Worm (Caenorhabditis elegans) whole organism, late embryonic: ENCODE data around the gene C17H12.5.

Experiments used
- C08G9.2 ChIP-seq: sonication (generic microtip); optimal IDR thresholded peaks from 2 replicates; lab custom pipeline; 2016; ENCODE audit warnings: mild to moderate bottlenecking, missing genetic modification characterization, moderate library complexity, missing compliant biosample characterization
- C38D4.7 ChIP-seq: fragments of 200-800 bp; sonication (Bioruptor generic); optimal IDR thresholded peaks from 2 replicates; lab custom pipeline; 2018; ENCODE audit warnings: mild to moderate bottlenecking, missing genetic modification characterization, moderate library complexity, missing compliant biosample characterization
- F13H6.1 ChIP-seq: sonication (generic microtip); optimal IDR thresholded peaks from 2 replicates; lab custom pipeline; 2016; ENCODE audit warnings: missing genetic modification characterization, missing compliant biosample characterization
- ama-1 ChIP-seq: fragments of 150-350 bp; optimal IDR thresholded peaks from 2 replicates; lab custom pipeline; 2014
- ceh-14 ChIP-seq: sonication (generic microtip); optimal IDR thresholded peaks from 2 replicates; lab custom pipeline; 2016; ENCODE audit warnings: missing genotype, missing genetic modification characterization, missing compliant biosample characterization
- ceh-18 ChIP-seq: sonication (generic microtip); optimal IDR thresholded peaks from 2 replicates; lab custom pipeline; 2016; ENCODE audit warnings: missing genetic modification characterization, missing compliant biosample characterization
- ceh-19 ChIP-seq: fragments of 200-800 bp; sonication (Bioruptor generic); optimal IDR thresholded peaks from 2 replicates; lab custom pipeline; 2018; ENCODE audit warnings: mild to moderate bottlenecking, missing genetic modification characterization, missing compliant biosample characterization
- ceh-2 ChIP-seq: sonication (generic microtip); optimal IDR thresholded peaks from 2 replicates; lab custom pipeline; 2016; ENCODE audit warnings: missing genotype, missing genetic modification characterization, missing compliant biosample characterization
- ceh-22 ChIP-seq: sonication (generic microtip); optimal IDR thresholded peaks from 2 replicates; lab custom pipeline; 2017; ENCODE audit warnings: missing biosample characterization, missing genetic modification characterization
- ceh-31 ChIP-seq: sonication (generic microtip); optimal IDR thresholded peaks from 2 replicates; lab custom pipeline; 2016; ENCODE audit warnings: missing genetic modification characterization, missing compliant biosample characterization
- ceh-34 ChIP-seq: sonication (generic microtip); optimal IDR thresholded peaks from 2 replicates; lab custom pipeline; 2016; ENCODE audit warnings: mild to moderate bottlenecking, missing genetic modification characterization, missing compliant biosample characterization
- ceh-48 ChIP-seq: sonication (generic microtip); optimal IDR thresholded peaks from 2 replicates; lab custom pipeline; 2016; ENCODE audit warnings: missing genetic modification characterization, inconsistent platforms, missing compliant biosample characterization
- ceh-6 ChIP-seq: fragments of 200-800 bp; sonication (Bioruptor generic); optimal IDR thresholded peaks from 2 replicates; lab custom pipeline; 2018; ENCODE audit warnings: mild to moderate bottlenecking, missing genetic modification characterization, missing compliant biosample characterization
- ceh-9 ChIP-seq: sonication (generic microtip); optimal IDR thresholded peaks from 2 replicates; lab custom pipeline; 2016; ENCODE audit warnings: mild to moderate bottlenecking, missing genetic modification characterization, inconsistent platforms, missing compliant biosample characterization
- che-1 ChIP-seq: sonication (generic microtip); optimal IDR thresholded peaks from 2 replicates; lab custom pipeline; 2016; ENCODE audit warnings: mild to moderate bottlenecking, missing genetic modification characterization, missing compliant biosample characterization
- dve-1 ChIP-seq: sonication (generic microtip); optimal IDR thresholded peaks from 2 replicates; lab custom pipeline; 2017; ENCODE audit warnings: antibody characterized with exemption, mild to moderate bottlenecking, missing genetic modification characterization, missing compliant biosample characterization
- elt-2 ChIP-seq: sonication (generic microtip); optimal IDR thresholded peaks from 2 replicates; lab custom pipeline; 2016; ENCODE audit warnings: missing genetic modification reagents, missing genetic modification characterization, missing compliant biosample characterization
- elt-4 ChIP-seq: sonication (generic microtip); optimal IDR thresholded peaks from 2 replicates; lab custom pipeline; 2016; ENCODE audit warnings: missing genetic modification characterization, missing compliant biosample characterization
- eyg-1 ChIP-seq: sonication (generic microtip); optimal IDR thresholded peaks from 2 replicates; lab custom pipeline; 2016; ENCODE audit warnings: missing genotype, missing genetic modification characterization, missing compliant biosample characterization
- fkh-10 ChIP-seq: fragments of 150-350 bp; optimal IDR thresholded peaks from 2 replicates; lab custom pipeline; 2014; ENCODE audit warnings: missing biosample characterization, missing genetic modification reagents, missing genetic modification characterization
- gmeb-2 ChIP-seq: sonication (generic microtip); optimal IDR thresholded peaks from 2 replicates; lab custom pipeline; 2016; ENCODE audit warnings: missing genetic modification characterization, inconsistent platforms, missing compliant biosample characterization
- hlh-13 ChIP-seq: fragments of 200-800 bp; sonication (Bioruptor generic); optimal IDR thresholded peaks from 2 replicates; lab custom pipeline; 2018; ENCODE audit warnings: mild to moderate bottlenecking, missing genetic modification characterization, missing compliant biosample characterization
- hlh-8 ChIP-seq: sonication (generic microtip); optimal IDR thresholded peaks from 2 replicates; lab custom pipeline; 2016; ENCODE audit warnings: missing genotype, missing genetic modification characterization, missing compliant biosample characterization
- lin-11 ChIP-seq: fragments of 200-800 bp; sonication (Bioruptor generic); optimal IDR thresholded peaks from 2 replicates; lab custom pipeline; 2018; ENCODE audit warnings: mild to moderate bottlenecking, missing genetic modification characterization, missing compliant biosample characterization
- nfya-1 ChIP-seq: sonication (generic microtip); optimal IDR thresholded peaks from 2 replicates; lab custom pipeline; 2017; ENCODE audit warnings: missing genetic modification characterization, mild to moderate bottlenecking, missing compliant biosample characterization, antibody characterized with exemption, moderate library complexity
- nhr-232 ChIP-seq: sonication (generic microtip); optimal IDR thresholded peaks from 2 replicates; lab custom pipeline; 2016; ENCODE audit warnings: missing genetic modification characterization, missing compliant biosample characterization
- pqm-1 ChIP-seq: sonication (generic microtip); optimal IDR thresholded peaks from 2 replicates; lab custom pipeline; 2016; ENCODE audit warnings: missing genetic modification characterization, missing compliant biosample characterization
- ref-2 ChIP-seq: sonication (generic microtip); optimal IDR thresholded peaks from 2 replicates; lab custom pipeline; 2016; ENCODE audit warnings: missing genetic modification characterization, missing compliant biosample characterization
- sdc-2 ChIP-seq: sonication (generic microtip); optimal IDR thresholded peaks from 2 replicates; lab custom pipeline; 2016; ENCODE audit warnings: missing genotype, missing genetic modification characterization, missing compliant biosample characterization
- sox-4 ChIP-seq: sonication (generic microtip); optimal IDR thresholded peaks from 2 replicates; lab custom pipeline; 2017; ENCODE audit warnings: mild to moderate bottlenecking, missing genetic modification characterization, inconsistent platforms, missing compliant biosample characterization
- syd-9 ChIP-seq: sonication (generic microtip); optimal IDR thresholded peaks from 2 replicates; lab custom pipeline; 2016; ENCODE audit warnings: mild to moderate bottlenecking, missing genetic modification characterization, moderate library complexity, missing compliant biosample characterization
- tbx-2 ChIP-seq: sonication (generic microtip); optimal IDR thresholded peaks from 2 replicates; lab custom pipeline; 2016; ENCODE audit warnings: missing genetic modification characterization, missing compliant biosample characterization
- tbx-7 ChIP-seq: sonication (generic microtip); optimal IDR thresholded peaks from 2 replicates; lab custom pipeline; 2016; ENCODE audit warnings: missing genotype, missing genetic modification characterization, missing compliant biosample characterization
- unc-3 ChIP-seq, 2 experiments: fragments of 200-800 bp in 1 of 2; sonication (Bioruptor generic) in 1 of 2; sonication (generic microtip) in 1 of 2; conservative IDR thresholded peaks in 1 of 2; optimal IDR thresholded peaks in 1 of 2; 2 replicates each; pipeline versions ENCODE4 v1.3.6 to Lab custom; 2016 to 2022; ENCODE audit warnings: missing compliant biosample characterization in 2 of 2, missing genetic modification characterization in 2 of 2, missing genetic modification reagents in 1 of 2
- unc-42 ChIP-seq: sonication (generic microtip); optimal IDR thresholded peaks from 2 replicates; lab custom pipeline; 2016; ENCODE audit warnings: missing genotype, missing genetic modification characterization, missing compliant biosample characterization
- unc-55 ChIP-seq: sonication (generic microtip); optimal IDR thresholded peaks from 2 replicates; lab custom pipeline; 2017; ENCODE audit warnings: missing biosample characterization, missing genetic modification reagents, missing genetic modification characterization
- unc-86 ChIP-seq: sonication (generic microtip); optimal IDR thresholded peaks from 2 replicates; lab custom pipeline; 2016; ENCODE audit warnings: missing genetic modification characterization, missing compliant biosample characterization
- ztf-16 ChIP-seq: sonication (generic microtip); optimal IDR thresholded peaks from 2 replicates; lab custom pipeline; 2017; ENCODE audit warnings: missing genetic modification characterization, missing compliant biosample characterization

C17H12.5 gene

ce11 chrIV:6821709-6822108 lies 4.3 kb upstream of the C17H12.5 start:
- TF ChIP-seq ceh-6 (GFP tag; lab: Kevin White, UChicago): no peak
- no peak for TF ChIP-seq ceh-9
- no peak for TF ChIP-seq che-1 (tag; lab: Kevin White, UChicago)
- no peak for TF ChIP-seq sox-4 (tag; lab: Kevin White, UChicago)
- no peak for TF ChIP-seq ceh-19 (GFP tag; lab: Kevin White, UChicago)
- no peak for TF ChIP-seq tbx-7
- TF ChIP-seq, all 69 proteins: peak for 0

DNA sequence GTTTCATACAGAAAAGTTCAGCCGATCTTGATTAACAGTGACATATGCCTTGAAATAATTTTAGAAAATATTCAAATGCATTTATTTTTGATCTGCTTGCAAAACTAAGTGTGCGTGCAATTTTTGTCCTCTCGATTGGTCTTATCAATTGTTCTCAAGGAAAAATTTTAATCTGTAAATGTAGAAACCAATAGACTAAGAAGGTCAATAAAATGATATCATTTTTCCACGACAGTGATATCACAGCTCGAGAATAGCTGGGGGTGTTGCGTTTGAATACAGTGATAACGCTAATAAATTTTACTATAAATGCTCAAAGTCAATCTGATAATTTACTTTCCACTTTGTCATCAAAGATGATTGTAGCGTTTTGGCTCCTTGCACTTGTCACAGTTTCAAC lies 915 bp upstream of the C17H12.5 start, which contains the start of gene C17H12.8:
TSS of gene C17H12.8 (plus strand) at position 335 of the 400 bp plus-strand sequence.
- TF ChIP-seq C38D4.7 (GFP tag; lab: Kevin White, UChicago): no peak
- no peak for TF ChIP-seq unc-55 (GFP tag; lab: Kevin White, UChicago)
- TF ChIP-seq unc-3 (GFP tag; conservative IDR thresholded peaks at IDR 0.05; lab: Robert Waterston, UW): no peak
- no peak for TF ChIP-seq unc-3 (tag; optimal IDR thresholded peaks at IDR 0.05; lab: Kevin White, UChicago)
- TF ChIP-seq elt-2 (tag; lab: Kevin White, UChicago): peak; percentile 76

DNA sequence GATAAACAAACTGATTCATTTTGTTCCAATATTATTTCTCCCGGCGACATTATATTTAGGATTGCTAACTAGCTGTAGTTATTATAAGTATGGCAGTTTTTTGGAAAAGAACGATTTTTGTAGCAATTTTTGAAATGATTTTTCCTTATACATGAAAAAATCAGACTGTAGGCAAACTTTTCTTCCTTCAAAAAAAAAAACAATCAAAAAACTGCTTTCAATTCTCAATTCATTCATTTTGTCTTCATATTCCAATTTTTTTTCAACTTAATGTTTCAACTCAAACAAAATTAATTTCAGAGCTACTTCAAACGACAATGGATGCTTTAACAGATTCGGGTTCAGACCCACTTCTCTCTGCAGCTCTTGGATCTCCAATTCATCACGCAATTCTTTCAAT lies 5.6 kb downstream of the C17H12.5 start, which contains the start of gene ceh-48:
TSS of gene ceh-48 (plus strand) at position 301 of the 400 bp plus-strand sequence.
- TF ChIP-seq ama-1: no peak

DNA sequence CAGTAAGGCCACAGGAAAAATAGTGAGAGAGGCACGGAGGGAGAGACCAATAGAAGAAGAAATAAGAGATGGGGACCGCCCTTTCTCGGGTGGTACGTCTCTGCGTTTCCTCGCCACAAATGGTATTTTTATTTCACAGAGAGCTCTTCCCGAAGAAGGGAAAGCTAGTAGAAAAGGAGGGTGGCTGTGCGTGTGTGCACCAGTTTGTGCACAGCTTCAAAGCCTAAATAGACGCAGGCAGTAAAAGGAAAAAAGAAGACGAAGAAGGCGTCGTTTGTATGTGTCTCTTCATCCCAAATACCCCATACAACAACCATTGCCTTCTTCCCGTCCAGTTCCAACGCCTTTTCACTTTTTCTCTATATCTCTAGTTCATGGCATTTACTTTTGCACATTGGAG lies 7.7 kb downstream of the C17H12.5 start:
- TF ChIP-seq F13H6.1 (tag; lab: Kevin White, UChicago) (no peak), unc-42 (tag; lab: Kevin White, UChicago) (peak; percentile 59), sdc-2 (tag; lab: Kevin White, UChicago) (peak; percentile 42), dve-1 (tag; lab: Kevin White, UChicago) (no peak), ceh-34 (tag; lab: Kevin White, UChicago) (peak; percentile 82), ceh-2 (no peak), ceh-14 (peak; percentile 29), unc-86 (tag; lab: Kevin White, UChicago) (no peak), ceh-19 (GFP tag; lab: Kevin White, UChicago) (peak; percentile 75), hlh-8 (tag; lab: Kevin White, UChicago) (no peak), nhr-232 (no peak), ceh-48 (tag; lab: Kevin White, UChicago) (no peak), C08G9.2 (peak; percentile 3), tbx-2 (tag; lab: Kevin White, UChicago) (peak; percentile 54), syd-9 (tag; lab: Kevin White, UChicago) (peak; percentile 52), che-1 (tag; lab: Kevin White, UChicago) (no peak), ceh-31 (tag; lab: Kevin White, UChicago) (peak; percentile 86), ref-2 (peak; percentile 68), nfya-1 (peak; percentile 70), fkh-10 (GFP tag; lab: Kevin White, UChicago) (peak; percentile 26)

ce11 chrIV:6806475-6807063 lies 10.9 kb downstream of the C17H12.5 start, which contains the start of gene C17H12.10:
TSS of gene C17H12.10 (plus strand) at chrIV:6806799.
- TF ChIP-seq ceh-31 (tag; lab: Kevin White, UChicago): peak; percentile 13
- TF ChIP-seq ceh-18 (tag; lab: Kevin White, UChicago): peak; percentile 15
- TF ChIP-seq gmeb-2: no peak
- no peak for TF ChIP-seq unc-86 (tag; lab: Kevin White, UChicago)
- TF ChIP-seq dve-1 (tag; lab: Kevin White, UChicago): no peak
- no peak for TF ChIP-seq ceh-22 (tag; lab: Kevin White, UChicago)
- TF ChIP-seq pqm-1: no peak
- no peak for TF ChIP-seq lin-11 (tag; lab: Kevin White, UChicago)
- no peak for TF ChIP-seq eyg-1
- TF ChIP-seq unc-42 (tag; lab: Kevin White, UChicago): peak; percentile 86
- no peak for TF ChIP-seq ztf-16 (tag; lab: Kevin White, UChicago)
- TF ChIP-seq elt-4 (tag; lab: Kevin White, UChicago): no peak
- TF ChIP-seq hlh-13 (GFP tag; lab: Kevin White, UChicago): no peak
